Fruit fly (Drosophila melanogaster) whole organism, wandering third instar larva: ENCODE results near the gene CG32683.

Experiments
- CG32264 ChIP-seq: fragments of 200-800 bp; sonication (Bioruptor generic); optimal IDR thresholded peaks from 2 replicates; lab custom pipeline; 2016; ENCODE audit warnings: missing biosample characterization, missing genetic modification characterization
- CG9705 ChIP-seq: fragments of 200-800 bp; sonication (Bioruptor generic); optimal IDR thresholded peaks from 2 replicates; lab custom pipeline; 2018; ENCODE audit warnings: missing biosample characterization, mild to moderate bottlenecking, missing genetic modification characterization
- CrebA ChIP-seq: fragments of 200-800 bp; sonication (Bioruptor generic); optimal IDR thresholded peaks from 2 replicates; lab custom pipeline; 2016; ENCODE audit warnings: missing biosample characterization, mild to moderate bottlenecking, missing genetic modification characterization, borderline replicate concordance
- GATAd ChIP-seq: sonication (Bioruptor generic); optimal IDR thresholded peaks from 2 replicates; lab custom pipeline; 2016; ENCODE audit warnings: missing biosample characterization, missing genetic modification characterization
- HLH106 ChIP-seq: fragments of 200-800 bp; optimal IDR thresholded peaks from 3 replicates; lab custom pipeline; 2019; ENCODE audit warnings: missing biosample characterization, mild to moderate bottlenecking, missing genetic modification characterization, moderate library complexity
- Hnf4 ChIP-seq: fragments of 200-800 bp; sonication (Bioruptor generic); optimal IDR thresholded peaks from 2 replicates; lab custom pipeline; 2016; ENCODE audit warnings: missing biosample characterization, mild to moderate bottlenecking, missing genetic modification characterization
- Hr78 ChIP-seq: fragments of >200 bp; optimal IDR thresholded peaks from 2 replicates; lab custom pipeline; 2017; ENCODE audit warnings: missing biosample characterization, missing genetic modification characterization
- Hr83 ChIP-seq: fragments of 200-300 bp; sonication (Bioruptor generic); optimal IDR thresholded peaks from 2 replicates; lab custom pipeline; 2016; ENCODE audit warnings: missing biosample characterization, mild to moderate bottlenecking, missing genetic modification characterization, moderate library complexity; ENCODE audit not compliant: poor library complexity, severe bottlenecking
- Jra ChIP-seq: sonication (Bioruptor generic); optimal IDR thresholded peaks from 2 replicates; lab custom pipeline; 2016; ENCODE audit warnings: missing biosample characterization, missing genetic modification characterization
- Myc ChIP-seq: fragments of >200 bp; optimal IDR thresholded peaks from 2 replicates; lab custom pipeline; 2017
- OdsH ChIP-seq: fragments of 200-800 bp; sonication (Bioruptor generic); optimal IDR thresholded peaks from 2 replicates; lab custom pipeline; 2016; ENCODE audit warnings: missing biosample characterization, mild to moderate bottlenecking, missing genetic modification characterization
- Rel ChIP-seq, 2 experiments: fragments of 200-800 bp; sonication (Bioruptor generic) in 1 of 2; optimal IDR thresholded peaks; 2 replicates in 1 of 2; 3 replicates in 1 of 2; lab custom pipeline; 2016 to 2019; ENCODE audit warnings: mild to moderate bottlenecking in 2 of 2, missing biosample characterization in 2 of 2, missing genetic modification characterization in 2 of 2, moderate library complexity in 1 of 2
- Vsx2 ChIP-seq: fragments of 200-300, 225-300 bp; sonication (Bioruptor generic); optimal IDR thresholded peaks from 2 replicates; lab custom pipeline; 2018; ENCODE audit warnings: missing biosample characterization, missing genetic modification characterization; ENCODE audit not compliant: partially characterized antibody
- br ChIP-seq: fragments of 200-800 bp; sonication (Bioruptor generic); optimal IDR thresholded peaks from 2 replicates; lab custom pipeline; 2016; ENCODE audit warnings: missing biosample characterization, missing genetic modification characterization
- brk ChIP-seq: fragments of 200-800 bp; sonication (Bioruptor generic); optimal IDR thresholded peaks from 2 replicates; lab custom pipeline; 2016; ENCODE audit warnings: missing biosample characterization, mild to moderate bottlenecking, missing genetic modification characterization
- dmrt93B ChIP-seq: fragments of 200-800 bp; sonication (Bioruptor generic); optimal IDR thresholded peaks from 2 replicates; lab custom pipeline; 2018; ENCODE audit warnings: missing biosample characterization, mild to moderate bottlenecking, missing genetic modification characterization
- dsf ChIP-seq: sonication (Bioruptor generic); optimal IDR thresholded peaks from 2 replicates; lab custom pipeline; 2016; ENCODE audit warnings: missing biosample characterization, missing genetic modification characterization, borderline replicate concordance
- ey ChIP-seq: fragments of 200-800 bp; sonication (Bioruptor generic); optimal IDR thresholded peaks from 2 replicates; lab custom pipeline; 2016; ENCODE audit warnings: missing biosample characterization, missing genetic modification characterization
- foxo ChIP-seq, 2 experiments: fragments of 200-800 bp; sonication (Bioruptor generic); optimal IDR thresholded peaks; 2 replicates in 1 of 2; 3 replicates in 1 of 2; lab custom pipeline; 2016 to 2017; ENCODE audit warnings: missing biosample characterization in 2 of 2, missing genetic modification characterization in 2 of 2
- fru ChIP-seq: fragments of 200-800 bp; sonication (Bioruptor generic); optimal IDR thresholded peaks from 3 replicates; lab custom pipeline; 2016; ENCODE audit warnings: missing biosample characterization, mild to moderate bottlenecking, missing genetic modification characterization
- h ChIP-seq: fragments of 200-800 bp; sonication (Bioruptor generic); optimal IDR thresholded peaks from 3 replicates; lab custom pipeline; 2016; ENCODE audit warnings: missing biosample characterization, mild to moderate bottlenecking, missing genetic modification characterization
- jim ChIP-seq: fragments of 175-275, 200-325 bp; sonication (Bioruptor generic); optimal IDR thresholded peaks from 2 replicates; lab custom pipeline; 2016; ENCODE audit warnings: missing biosample characterization, mild to moderate bottlenecking, missing genetic modification characterization
- lola ChIP-seq: fragments of >200 bp; optimal IDR thresholded peaks from 2 replicates; lab custom pipeline; 2017; ENCODE audit warnings: missing biosample characterization, missing genetic modification characterization
- pan ChIP-seq: fragments of >200 bp; optimal IDR thresholded peaks from 2 replicates; lab custom pipeline; 2017
- psq ChIP-seq: fragments of 200-800 bp; sonication (Bioruptor generic); optimal IDR thresholded peaks from 3 replicates; lab custom pipeline; 2017; ENCODE audit warnings: missing biosample characterization, mild to moderate bottlenecking, missing genetic modification characterization, moderate library complexity
- rgr ChIP-seq: fragments of 200-800 bp; sonication (Bioruptor generic); optimal IDR thresholded peaks from 3 replicates; lab custom pipeline; 2016; ENCODE audit warnings: missing biosample characterization, mild to moderate bottlenecking, missing genetic modification characterization
- sage ChIP-seq: fragments of 200-800 bp; sonication (Bioruptor generic); optimal IDR thresholded peaks from 2 replicates; lab custom pipeline; 2016; ENCODE audit warnings: missing biosample characterization, mild to moderate bottlenecking, missing genetic modification characterization
- sv ChIP-seq: fragments of 200-800 bp; sonication (Bioruptor generic); optimal IDR thresholded peaks from 3 replicates; lab custom pipeline; 2016; ENCODE audit warnings: missing biosample characterization, missing genetic modification characterization
- tai ChIP-seq: sonication (Bioruptor generic); optimal IDR thresholded peaks from 2 replicates; lab custom pipeline; 2016; ENCODE audit warnings: missing biosample characterization, missing genetic modification characterization
- usp ChIP-seq: fragments of >200 bp; optimal IDR thresholded peaks from 2 replicates; lab custom pipeline; 2017; ENCODE audit warnings: missing biosample characterization, missing genetic modification characterization
- woc ChIP-seq: sonication (Bioruptor generic); optimal IDR thresholded peaks from 2 replicates; lab custom pipeline; 2016; ENCODE audit warnings: missing biosample characterization, mild to moderate bottlenecking, missing genetic modification characterization

Gene CG32683

DNA sequence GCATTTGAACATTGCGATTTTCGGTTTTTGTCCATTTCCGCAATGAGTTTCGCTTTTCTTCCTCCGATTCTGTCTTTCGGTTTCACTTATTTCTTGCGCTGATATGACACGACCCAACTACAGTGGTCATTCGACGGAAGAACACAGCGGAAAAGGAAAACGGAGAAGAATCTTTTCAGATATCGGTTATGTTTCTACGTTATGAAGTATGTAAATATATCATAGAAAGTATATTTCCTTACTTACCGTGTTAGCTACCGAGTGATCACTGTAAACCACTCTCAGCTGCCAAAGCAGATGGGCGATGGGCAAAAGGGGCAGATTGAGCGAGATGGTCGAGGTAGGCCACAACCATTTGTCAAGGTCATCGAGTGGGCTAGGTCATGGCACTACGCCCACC lies 67.0 kb downstream of the CG32683 start:
- TF ChIP-seq Jra (GFP tag; lab: Kevin White, UChicago) (no peak), HLH106 (tag; lab: Kevin White, UChicago) (peak; percentile 42), foxo (GFP tag; optimal IDR thresholded peaks at IDR 0.05; lab: Kevin White, UChicago) (peak in 1 of 2 experiments; percentile 70), h (GFP tag; lab: Kevin White, UChicago) (peak; percentile 69), dmrt93B (GFP tag; lab: Kevin White, UChicago) (peak; percentile 23), usp (GFP tag; lab: Kevin White, UChicago) (no peak), rgr (GFP tag; lab: Kevin White, UChicago) (peak; percentile 57), Hnf4 (GFP tag; lab: Kevin White, UChicago) (peak; percentile 56), br (peak; percentile 39), CG32264 (GFP tag; lab: Kevin White, UChicago) (no peak), GATAd (GFP tag; lab: Kevin White, UChicago) (peak; percentile 2), tai (GFP tag; lab: Kevin White, UChicago) (no peak), psq (peak; percentile 47), OdsH (GFP tag; lab: Kevin White, UChicago) (peak; percentile 53), Hr78 (no peak), fru (GFP tag; lab: Kevin White, UChicago) (peak; percentile 65), ey (peak; percentile 65), jim (GFP tag; lab: Kevin White, UChicago) (no peak), woc (GFP tag; lab: Kevin White, UChicago) (peak; percentile 2)

dm6 chrX:10386810-10387340 lies 67.8 kb downstream of the CG32683 start:
- no peak for TF ChIP-seq pan
- TF ChIP-seq Vsx2: no peak
- no peak for TF ChIP-seq Hr78
- TF ChIP-seq Myc (lab: Kevin White, UChicago): no peak
- no peak for TF ChIP-seq psq
- no peak for TF ChIP-seq brk (GFP tag; lab: Kevin White, UChicago)
- TF ChIP-seq h (GFP tag; lab: Kevin White, UChicago): no peak
- no peak for TF ChIP-seq sage
- no peak for TF ChIP-seq HLH106 (tag; lab: Kevin White, UChicago)
- TF ChIP-seq usp (GFP tag; lab: Kevin White, UChicago): no peak
- TF ChIP-seq woc (GFP tag; lab: Kevin White, UChicago): no peak
- no peak for TF ChIP-seq CG32264 (GFP tag; lab: Kevin White, UChicago)
- no peak for TF ChIP-seq Hr83 (GFP tag; lab: Kevin White, UChicago)
- no peak for TF ChIP-seq Rel (GFP tag; optimal IDR thresholded peaks at IDR 0.05; lab: Kevin White, UChicago)
- no peak for TF ChIP-seq Rel (tag; optimal IDR thresholded peaks at IDR 0.05; lab: Kevin White, UChicago)
- TF ChIP-seq foxo (GFP tag; optimal IDR thresholded peaks at IDR 0.05; lab: Kevin White, UChicago): no peak
- no peak for TF ChIP-seq tai (GFP tag; lab: Kevin White, UChicago)
- no peak for TF ChIP-seq CG9705
- no peak for TF ChIP-seq Jra (GFP tag; lab: Kevin White, UChicago)
- TF ChIP-seq sv: no peak

- TF ChIP-seq dsf (GFP tag; lab: Kevin White, UChicago) (no peak), CG32264 (GFP tag; lab: Kevin White, UChicago) (no peak), HLH106 (tag; lab: Kevin White, UChicago) (no peak), Myc (lab: Kevin White, UChicago) (no peak), lola (no peak), psq (no peak)
Observed at dm6 chrX:10386183-10386582, 68.5 kb downstream of the CG32683 start.

DNA sequence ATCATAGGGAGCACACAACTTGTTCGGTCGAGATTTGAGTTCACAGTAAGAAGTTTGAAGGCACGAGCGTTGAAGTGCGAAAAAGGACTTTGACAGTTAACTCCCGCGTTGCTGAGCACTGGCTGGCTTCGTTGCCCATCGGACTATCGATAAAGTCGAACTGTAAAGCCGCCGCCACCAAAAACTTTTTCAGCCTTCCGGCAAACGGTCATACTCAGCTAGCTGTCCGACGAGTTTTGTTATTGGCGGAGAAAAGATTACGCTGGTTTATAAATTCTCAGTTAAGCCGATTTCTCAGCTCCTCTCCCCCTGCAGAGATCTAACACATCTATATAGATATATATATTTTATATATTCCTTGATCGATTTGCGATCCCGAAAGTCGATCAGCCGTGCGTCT lies 68.9 kb downstream of the CG32683 start, which contains the start of the genes Psf3 and flw:
Psf3 (minus strand) TSS at position 105 of the 400 bp plus-strand sequence.
flw (plus strand) TSS at position 204 of the 400 bp plus-strand sequence.
- TF ChIP-seq h (GFP tag; lab: Kevin White, UChicago): no peak
- peak; percentile 33 for TF ChIP-seq rgr (GFP tag; lab: Kevin White, UChicago)
- TF ChIP-seq sage: peak; percentile 18
- TF ChIP-seq CG9705: peak; percentile 6

DNA sequence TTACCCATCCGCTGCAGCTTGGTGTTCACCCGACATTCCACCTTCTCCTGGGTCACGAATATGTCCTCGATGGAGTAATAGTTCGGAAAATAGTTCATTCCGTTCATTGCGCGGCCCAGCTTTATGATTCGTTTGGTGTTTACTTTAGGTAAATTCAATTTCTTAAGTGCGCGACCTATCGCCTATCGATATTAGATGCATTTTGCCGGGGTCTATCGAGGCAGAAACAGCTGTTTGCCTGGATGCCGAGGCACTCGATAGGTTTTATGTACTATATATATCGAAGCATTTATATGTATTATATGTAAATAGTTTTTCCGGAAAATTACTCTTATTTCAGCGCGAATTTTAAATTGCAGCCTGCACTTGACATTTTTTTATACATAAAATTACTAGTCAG lies 69.7 kb downstream of the CG32683 start:
- TF ChIP-seq pan (no peak), br (no peak), Hnf4 (GFP tag; lab: Kevin White, UChicago) (no peak), lola (no peak), fru (GFP tag; lab: Kevin White, UChicago) (no peak), Myc (lab: Kevin White, UChicago) (no peak), OdsH (GFP tag; lab: Kevin White, UChicago) (no peak), h (GFP tag; lab: Kevin White, UChicago) (no peak), CrebA (GFP tag; lab: Kevin White, UChicago) (no peak), sv (no peak), jim (GFP tag; lab: Kevin White, UChicago) (no peak), CG9705 (no peak), dmrt93B (GFP tag; lab: Kevin White, UChicago) (no peak), Jra (GFP tag; lab: Kevin White, UChicago) (no peak), GATAd (GFP tag; lab: Kevin White, UChicago) (no peak), CG32264 (GFP tag; lab: Kevin White, UChicago) (no peak), sage (no peak), usp (GFP tag; lab: Kevin White, UChicago) (no peak), psq (no peak)
- TF ChIP-seq, all 38 proteins: peak for 0
